Fruit fly (Drosophila melanogaster): ENCODE data around the gene Pak3.

Gene Pak3

dm6 chr3R:16441367-16441923, 12.2 kb downstream of the Pak3 start, which contains the start of gene ema (continued):
- 0 out of 2 replicates have a peak, but pooled peaks have one; percentile 40 for TF ChIP-seq vvl (GFP tag; IDR thresholded peaks at IDR 0.05)
- TF ChIP-seq H15 (GFP tag; IDR thresholded peaks at IDR 0.05), result no peak
- TF ChIP-seq nom (GFP tag; optimal IDR thresholded peaks at IDR 0.05), result no peak
- no peak for TF ChIP-seq CG8388 (GFP tag; optimal IDR thresholded peaks at IDR 0.05)
- no peak for TF ChIP-seq CG10565 (GFP tag; optimal IDR thresholded peaks at IDR 0.05)
- no peak for TF ChIP-seq CG10274 (GFP tag; optimal IDR thresholded peaks at IDR 0.05)
- no peak for TF ChIP-seq CG17328 (GFP tag; IDR thresholded peaks at IDR 0.05)
- no peak; the same call in 1 of the 2 replicates for TF ChIP-seq tna (GFP tag; IDR thresholded peaks at IDR 0.05; ENCODE audit: partially characterized antibody)
- no peak for TF ChIP-seq caup (GFP tag; optimal IDR thresholded peaks at IDR 0.05; ENCODE audit: severe bottlenecking)
- no peak for TF ChIP-seq CG31365 (tag; optimal IDR thresholded peaks at IDR 0.05)
- TF ChIP-seq Rx (GFP tag; IDR thresholded peaks at IDR 0.05), result no peak
- no peak for TF ChIP-seq CG16863 (GFP tag; optimal IDR thresholded peaks at IDR 0.05)
- no peak for TF ChIP-seq CG12155 (GFP tag; optimal IDR thresholded peaks at IDR 0.05)
- TF ChIP-seq CG32767 (GFP tag; IDR thresholded peaks at IDR 0.05), result no peak
- no peak for TF ChIP-seq CG12299 (tag; optimal IDR thresholded peaks at IDR 0.05)
- peak; percentile 39; the same call in 1 of the 3 replicates for TF ChIP-seq Opbp (GFP tag; IDR thresholded peaks at IDR 0.05; ENCODE audit: partially characterized antibody)
- TF ChIP-seq lola (GFP tag; optimal IDR thresholded peaks at IDR 0.05), result no peak
- TF ChIP-seq CG32772 (GFP tag; IDR thresholded peaks at IDR 0.05), result no peak
- peak; percentile 7 for TF ChIP-seq Sin3A (optimal IDR thresholded peaks at IDR 0.05)
- TF ChIP-seq danr (GFP tag; IDR thresholded peaks at IDR 0.05), result no peak
- no peak for TF ChIP-seq Hr39 (optimal IDR thresholded peaks at IDR 0.05)
- no peak for TF ChIP-seq chm (GFP tag; IDR thresholded peaks at IDR 0.05)
- TF ChIP-seq Dfd (GFP tag; optimal IDR thresholded peaks at IDR 0.05), result no peak
- no peak for TF ChIP-seq CG15696 (tag; optimal IDR thresholded peaks at IDR 0.05)
- no peak for TF ChIP-seq zen2 (GFP tag; IDR thresholded peaks at IDR 0.05; ENCODE audit: partially characterized antibody)
- TF ChIP-seq CG5953 (GFP tag; IDR thresholded peaks at IDR 0.05), result no peak
- TF ChIP-seq sob (GFP tag; IDR thresholded peaks at IDR 0.05), result no peak
- no peak for TF ChIP-seq CG18599 (GFP tag; optimal IDR thresholded peaks at IDR 0.05)
- TF ChIP-seq CG17359 (tag; optimal IDR thresholded peaks at IDR 0.05), result no peak
- TF ChIP-seq ab (GFP tag; optimal IDR thresholded peaks at IDR 0.05), result no peak
- no peak for TF ChIP-seq CG13894 (tag; optimal IDR thresholded peaks at IDR 0.05)
- TF ChIP-seq yki (optimal IDR thresholded peaks at IDR 0.05), result no peak
- TF ChIP-seq Fer3 (tag; optimal IDR thresholded peaks at IDR 0.05), result peak; percentile 37
- no peak for TF ChIP-seq Atf3 (GFP tag; optimal IDR thresholded peaks at IDR 0.05)
- peak; percentile 81 for TF ChIP-seq Dref (GFP tag; IDR thresholded peaks at IDR 0.05)
- TF ChIP-seq btn (GFP tag; optimal IDR thresholded peaks at IDR 0.05), result no peak
- no peak for TF ChIP-seq gsb-n (tag; optimal IDR thresholded peaks at IDR 0.05)
- peak; percentile 47; the same call in 1 of the 2 replicates for TF ChIP-seq amos (GFP tag; IDR thresholded peaks at IDR 0.05; ENCODE audit: partially characterized antibody)
- no peak for TF ChIP-seq CG43689 (GFP tag; IDR thresholded peaks at IDR 0.05)
- no peak for TF ChIP-seq CG15073 (GFP tag; optimal IDR thresholded peaks at IDR 0.05)
- TF ChIP-seq hb (GFP tag; IDR thresholded peaks at IDR 0.05; ENCODE audit: partially characterized antibody), result no peak
- TF ChIP-seq Awh (GFP tag; IDR thresholded peaks at IDR 0.05), result no peak
- no peak for TF ChIP-seq Sox100B (GFP tag; optimal IDR thresholded peaks at IDR 0.05)
- TF ChIP-seq CG16815 (GFP tag; optimal IDR thresholded peaks at IDR 0.05), result no peak
- TF ChIP-seq unpg (GFP tag; optimal IDR thresholded peaks at IDR 0.05), result no peak
- TF ChIP-seq MTF-1 (GFP tag; optimal IDR thresholded peaks at IDR 0.05; ENCODE audit: borderline replicate concordance), result no peak
- no peak for TF ChIP-seq Hr78 (GFP tag; optimal IDR thresholded peaks at IDR 0.05)
- TF ChIP-seq dati (GFP tag; IDR thresholded peaks at IDR 0.05), result no peak
- peak; percentile 29 for TF ChIP-seq CG10267 (tag; optimal IDR thresholded peaks at IDR 0.05)
- TF ChIP-seq bowl (GFP tag; IDR thresholded peaks at IDR 0.05), result no peak
- TF ChIP-seq Ptx1 (GFP tag; IDR thresholded peaks at IDR 0.05), result no peak
